Worm (Caenorhabditis elegans) whole organism, mixed stage, embryonic: ENCODE data around the gene kcnl-1.

ENCODE experiments used
- elt-1 ChIP-seq: sonication (generic microtip); optimal IDR thresholded peaks from 2 replicates; lab custom pipeline; 2017; ENCODE audit warnings: missing genetic modification characterization, mild to moderate bottlenecking, missing compliant biosample characterization, antibody characterized with exemption, moderate library complexity, borderline replicate concordance; ENCODE audit not compliant: insufficient read depth
- elt-3 ChIP-seq: fragments of 150-350 bp; optimal IDR thresholded peaks from 2 replicates; lab custom pipeline; 2014; ENCODE audit warnings: missing biosample characterization, missing genetic modification characterization
- hlh-1 ChIP-seq: fragments of 150-350 bp; optimal IDR thresholded peaks from 2 replicates; lab custom pipeline; 2014; ENCODE audit warnings: missing biosample characterization, missing genetic modification reagents, missing genetic modification characterization
- mep-1 ChIP-seq: fragments of 150-350 bp; optimal IDR thresholded peaks from 2 replicates; lab custom pipeline; 2017; ENCODE audit warnings: missing biosample characterization, missing genetic modification reagents, missing genetic modification characterization, inconsistent platforms
- nhr-12 ChIP-seq: fragments of 150-350 bp; optimal IDR thresholded peaks from 2 replicates; lab custom pipeline; 2014; ENCODE audit warnings: missing biosample characterization, missing genetic modification characterization
- nhr-237 ChIP-seq: fragments of 150-350 bp; optimal IDR thresholded peaks from 2 replicates; lab custom pipeline; 2014; ENCODE audit warnings: missing biosample characterization, missing genetic modification characterization
- nhr-28 ChIP-seq: fragments of 150-350 bp; optimal IDR thresholded peaks from 2 replicates; lab custom pipeline; 2014; ENCODE audit warnings: missing biosample characterization, missing genetic modification characterization
- pha-4 ChIP-seq: fragments of 150-350 bp; optimal IDR thresholded peaks from 2 replicates; lab custom pipeline; 2018; ENCODE audit warnings: missing biosample characterization, missing genetic modification reagents, missing genetic modification characterization
- snpc-4 ChIP-seq: fragments of 150-350 bp; optimal IDR thresholded peaks from 2 replicates; lab custom pipeline; 2014; ENCODE audit warnings: missing biosample characterization, missing genetic modification characterization
- sptf-1 ChIP-seq: sonication (generic microtip); optimal IDR thresholded peaks from 2 replicates; lab custom pipeline; 2017; ENCODE audit warnings: mild to moderate bottlenecking, missing genetic modification characterization, moderate library complexity, missing compliant biosample characterization
- unc-39 ChIP-seq: fragments of 150-350 bp; optimal IDR thresholded peaks from 2 replicates; lab custom pipeline; 2014; ENCODE audit warnings: missing biosample characterization, missing genetic modification characterization
- unc-62 ChIP-seq: fragments of 150-350 bp; optimal IDR thresholded peaks from 2 replicates; lab custom pipeline; 2014; ENCODE audit warnings: missing biosample characterization, missing genetic modification reagents, missing genetic modification characterization
- ztf-11 ChIP-seq: fragments of 150-350 bp; optimal IDR thresholded peaks from 2 replicates; lab custom pipeline; 2014; ENCODE audit warnings: missing biosample characterization, missing genetic modification characterization

- TF ChIP-seq snpc-4 (no peak), pha-4 (no peak), elt-3 (tag; lab: Kevin White, UChicago) (no peak), unc-62 (GFP tag; lab: Kevin White, UChicago) (no peak), hlh-1 (tag; lab: Kevin White, UChicago) (no peak), ztf-11 (tag; lab: Kevin White, UChicago) (no peak), nhr-237 (no peak), unc-39 (no peak), mep-1 (tag; lab: Kevin White, UChicago) (no peak), nhr-12 (tag; lab: Kevin White, UChicago) (no peak), sptf-1 (tag; lab: Kevin White, UChicago) (no peak), elt-1 (no peak), nhr-28 (tag; lab: Kevin White, UChicago) (no peak)
Measured at ce11 chrV:19636194-19636584, 71.0 kb downstream of the kcnl-1 start.
